Worm (Caenorhabditis elegans) whole organism, L2 larva: ENCODE results near the gene Y48G9A.7.

Experiments used
- C34F6.9 ChIP-seq: fragments of 150-350 bp; optimal IDR thresholded peaks from 2 replicates; lab custom pipeline; 2014; ENCODE audit warnings: missing biosample characterization, missing genetic modification characterization
- F13H6.1 ChIP-seq: sonication (generic microtip); optimal IDR thresholded peaks from 2 replicates; lab custom pipeline; 2016; ENCODE audit warnings: missing genetic modification characterization, missing compliant biosample characterization
- R02D3.7 ChIP-seq: fragments of 150-350 bp; optimal IDR thresholded peaks from 2 replicates; lab custom pipeline; 2014; ENCODE audit warnings: missing biosample characterization, missing genetic modification characterization
- Y55F3AM.14 ChIP-seq: fragments of 200-800 bp; sonication (Bioruptor generic); optimal IDR thresholded peaks from 2 replicates; lab custom pipeline; 2018; ENCODE audit warnings: mild to moderate bottlenecking, missing genetic modification characterization, missing compliant biosample characterization
- ZK546.5 ChIP-seq: sonication (generic microtip); optimal IDR thresholded peaks from 2 replicates; lab custom pipeline; 2017; ENCODE audit warnings: missing biosample characterization, missing genetic modification characterization
- alr-1 ChIP-seq: fragments of 150-350 bp; optimal IDR thresholded peaks from 2 replicates; lab custom pipeline; 2014; ENCODE audit warnings: missing biosample characterization, missing genetic modification characterization
- aly-2 ChIP-seq: fragments of 150-350 bp; optimal IDR thresholded peaks from 2 replicates; lab custom pipeline; 2014; ENCODE audit warnings: missing biosample characterization, missing genetic modification characterization
- ama-1 ChIP-seq: fragments of 150-350 bp; optimal IDR thresholded peaks from 2 replicates; lab custom pipeline; 2018; ENCODE audit warnings: inconsistent platforms
- blmp-1 ChIP-seq: sonication (generic microtip); optimal IDR thresholded peaks from 2 replicates; lab custom pipeline; 2017; ENCODE audit warnings: missing genetic modification characterization, mild to moderate bottlenecking, missing compliant biosample characterization, antibody characterized with exemption, moderate library complexity; ENCODE audit not compliant: insufficient read depth
- ceh-16 ChIP-seq: fragments of 150-350 bp; optimal IDR thresholded peaks from 2 replicates; lab custom pipeline; 2014; ENCODE audit warnings: missing biosample characterization, missing genetic modification characterization
- ceh-82 ChIP-seq: fragments of 150-350 bp; optimal IDR thresholded peaks from 2 replicates; lab custom pipeline; 2014; ENCODE audit warnings: missing biosample characterization, missing genetic modification characterization
- crh-2 ChIP-seq: sonication (generic microtip); optimal IDR thresholded peaks from 2 replicates; lab custom pipeline; 2017; ENCODE audit warnings: missing biosample characterization, missing genetic modification characterization
- dmd-4 ChIP-seq: sonication (generic microtip); optimal IDR thresholded peaks from 2 replicates; lab custom pipeline; 2017; ENCODE audit warnings: missing biosample characterization, missing genetic modification characterization
- egl-27 ChIP-seq: sonication (generic microtip); optimal IDR thresholded peaks from 3 replicates; lab custom pipeline; 2017; ENCODE audit warnings: missing biosample characterization, missing genetic modification reagents, missing genetic modification characterization
- elt-1 ChIP-seq: fragments of 150-350 bp; optimal IDR thresholded peaks from 2 replicates; lab custom pipeline; 2014; ENCODE audit warnings: missing biosample characterization, missing genetic modification characterization
- elt-3 ChIP-seq: sonication (generic microtip); optimal IDR thresholded peaks from 2 replicates; lab custom pipeline; 2017; ENCODE audit warnings: missing biosample characterization, missing genetic modification characterization
- fos-1 ChIP-seq: fragments of 150-350 bp; optimal IDR thresholded peaks from 2 replicates; lab custom pipeline; 2014; ENCODE audit warnings: missing biosample characterization, missing genetic modification characterization
- gmeb-1 ChIP-seq: fragments of 150-350 bp; optimal IDR thresholded peaks from 2 replicates; lab custom pipeline; 2014; ENCODE audit warnings: missing biosample characterization, missing genetic modification characterization
- lin-11 ChIP-seq: fragments of 150-350 bp; sonication (generic microtip); optimal IDR thresholded peaks from 2 replicates; lab custom pipeline; 2014; ENCODE audit warnings: missing biosample characterization, missing genetic modification characterization, inconsistent platforms, mixed read lengths
- lin-13 ChIP-seq: fragments of 150-350 bp; optimal IDR thresholded peaks from 2 replicates; lab custom pipeline; 2014; ENCODE audit warnings: missing biosample characterization, missing genetic modification reagents, missing genetic modification characterization
- lin-39 ChIP-seq: fragments of 150-350 bp; optimal IDR thresholded peaks from 2 replicates; lab custom pipeline; 2014; ENCODE audit warnings: missing biosample characterization, missing genetic modification reagents, missing genetic modification characterization
- lsy-2 ChIP-seq, 2 experiments: fragments of 150-350 bp in 1 of 2; sonication (generic microtip) in 1 of 2; optimal IDR thresholded peaks; 2 replicates each; lab custom pipeline; 2014 to 2017; ENCODE audit warnings: missing biosample characterization in 2 of 2, missing genetic modification characterization in 2 of 2
- mab-5 ChIP-seq: fragments of 150-350 bp; optimal IDR thresholded peaks from 2 replicates; lab custom pipeline; 2014; ENCODE audit warnings: missing biosample characterization, missing genetic modification characterization
- mbf-1 ChIP-seq: sonication (generic microtip); optimal IDR thresholded peaks from 2 replicates; lab custom pipeline; 2017; ENCODE audit warnings: missing biosample characterization, missing genetic modification characterization
- mdl-1 ChIP-seq, 2 experiments: fragments of 150-350 bp in 1 of 2; sonication (generic microtip) in 1 of 2; optimal IDR thresholded peaks; 2 replicates each; lab custom pipeline; 2017; ENCODE audit warnings: missing biosample characterization in 2 of 2, missing genetic modification characterization in 2 of 2
- nhr-10 ChIP-seq: sonication (generic microtip); optimal IDR thresholded peaks from 2 replicates; lab custom pipeline; 2017; ENCODE audit warnings: missing biosample characterization, missing genetic modification characterization
- nhr-11 ChIP-seq: fragments of 150-350 bp; optimal IDR thresholded peaks from 2 replicates; lab custom pipeline; 2014; ENCODE audit warnings: missing biosample characterization, missing genetic modification characterization
- nhr-12 ChIP-seq: fragments of 150-350 bp; optimal IDR thresholded peaks from 2 replicates; lab custom pipeline; 2014; ENCODE audit warnings: missing biosample characterization, missing genetic modification characterization
- nhr-129 ChIP-seq: fragments of 150-350 bp; optimal IDR thresholded peaks from 2 replicates; lab custom pipeline; 2014; ENCODE audit warnings: missing biosample characterization, missing genetic modification characterization
- nhr-21 ChIP-seq: fragments of 150-350 bp; optimal IDR thresholded peaks from 2 replicates; lab custom pipeline; 2014; ENCODE audit warnings: missing biosample characterization, missing genetic modification characterization
- nhr-23 ChIP-seq: fragments of 150-350 bp; optimal IDR thresholded peaks from 2 replicates; lab custom pipeline; 2014; ENCODE audit warnings: missing biosample characterization, missing genetic modification reagents, missing genetic modification characterization
- nhr-237 ChIP-seq: fragments of 150-350 bp; optimal IDR thresholded peaks from 2 replicates; lab custom pipeline; 2014; ENCODE audit warnings: missing biosample characterization, missing genetic modification characterization
- nhr-25 ChIP-seq: fragments of 150-350 bp; sonication (generic microtip); optimal IDR thresholded peaks from 3 replicates; lab custom pipeline; 2014; ENCODE audit warnings: missing biosample characterization, missing genetic modification characterization
- nhr-6 ChIP-seq: fragments of 150-350 bp; optimal IDR thresholded peaks from 2 replicates; lab custom pipeline; 2014; ENCODE audit warnings: missing biosample characterization, missing genetic modification characterization
- nhr-77 ChIP-seq: fragments of 150-350 bp; optimal IDR thresholded peaks from 2 replicates; lab custom pipeline; 2014; ENCODE audit warnings: missing biosample characterization, missing genetic modification characterization
- peb-1 ChIP-seq: fragments of 150-350 bp; optimal IDR thresholded peaks from 2 replicates; lab custom pipeline; 2014; ENCODE audit warnings: missing biosample characterization, missing genetic modification characterization
- sem-4 ChIP-seq: fragments of 150-350 bp; optimal IDR thresholded peaks from 2 replicates; lab custom pipeline; 2014; ENCODE audit warnings: missing biosample characterization, missing genetic modification reagents, missing genetic modification characterization
- skn-1 ChIP-seq: sonication (generic microtip); optimal IDR thresholded peaks from 2 replicates; lab custom pipeline; 2017; ENCODE audit warnings: missing biosample characterization, missing genetic modification characterization
- sma-3 ChIP-seq: sonication (generic microtip); optimal IDR thresholded peaks from 2 replicates; lab custom pipeline; 2016; ENCODE audit warnings: missing genetic modification reagents, missing genetic modification characterization, missing compliant biosample characterization
- sma-9 ChIP-seq, 2 experiments: fragments of 150-350 bp in 1 of 2; sonication (generic microtip) in 1 of 2; optimal IDR thresholded peaks; 2 replicates each; lab custom pipeline; 2014 to 2016; ENCODE audit warnings: missing genetic modification characterization in 2 of 2, mild to moderate bottlenecking in 1 of 2, missing biosample characterization in 1 of 2, missing compliant biosample characterization in 1 of 2, missing genetic modification reagents in 1 of 2, moderate library complexity in 1 of 2
- snpc-4 ChIP-seq: fragments of 150-350 bp; optimal IDR thresholded peaks from 2 replicates; lab custom pipeline; 2014; ENCODE audit warnings: missing biosample characterization, missing genetic modification characterization
- unc-39 ChIP-seq: fragments of 150-350 bp; optimal IDR thresholded peaks from 2 replicates; lab custom pipeline; 2014; ENCODE audit warnings: missing biosample characterization, missing genetic modification characterization
- unc-55 ChIP-seq: fragments of 150-350 bp; sonication (generic microtip); optimal IDR thresholded peaks from 3 replicates; lab custom pipeline; 2014; ENCODE audit warnings: missing biosample characterization, missing genetic modification reagents, missing genetic modification characterization
- unc-62 ChIP-seq: fragments of 150-350 bp; optimal IDR thresholded peaks from 2 replicates; lab custom pipeline; 2014; ENCODE audit warnings: missing biosample characterization, missing genetic modification reagents, missing genetic modification characterization
- zag-1 ChIP-seq: fragments of 150-350 bp; optimal IDR thresholded peaks from 2 replicates; lab custom pipeline; 2014; ENCODE audit warnings: missing biosample characterization, missing genetic modification characterization
- ztf-1 ChIP-seq: fragments of 200-800 bp; sonication (Bioruptor generic); conservative IDR thresholded peaks from 2 replicates; pipeline ENCODE4 v1.3.6; 2022; ENCODE audit warnings: missing genetic modification characterization, missing compliant biosample characterization
- ztf-11 ChIP-seq: sonication (generic microtip); optimal IDR thresholded peaks from 2 replicates; lab custom pipeline; 2017; ENCODE audit warnings: missing biosample characterization, missing genetic modification characterization
- ztf-4 ChIP-seq: fragments of 150-350 bp; optimal IDR thresholded peaks from 2 replicates; lab custom pipeline; 2014; ENCODE audit warnings: missing biosample characterization, missing genetic modification characterization

The Y48G9A.7 gene

DNA sequence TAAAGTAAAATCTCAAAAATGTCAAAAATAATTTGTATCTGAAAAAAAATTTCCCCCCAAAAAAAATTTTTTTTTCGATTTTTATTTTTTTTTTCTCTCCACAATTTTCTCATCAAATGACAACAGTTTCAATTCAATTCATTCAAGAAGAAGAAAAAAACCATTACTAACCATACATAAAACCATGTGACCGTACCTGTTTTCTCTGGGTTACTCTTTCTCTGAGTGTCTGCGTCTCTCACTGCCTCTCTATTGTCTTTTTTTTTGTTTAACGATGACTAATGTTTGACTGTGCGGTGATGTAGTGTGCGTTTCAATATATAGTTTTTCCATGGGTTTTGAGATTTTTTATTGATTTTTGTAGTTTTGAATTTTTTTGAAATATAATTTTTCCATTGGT lies 19.7 kb upstream of the Y48G9A.7 start:
- TF ChIP-seq nhr-21 (tag; lab: Kevin White, UChicago) (peak; percentile 11), nhr-25 (peak; percentile 87), elt-1 (tag; lab: Kevin White, UChicago) (no peak), lin-39 (tag; lab: Kevin White, UChicago) (no peak), ztf-1 (GFP tag; lab: Robert Waterston, UW) (no peak), blmp-1 (tag; lab: Kevin White, UChicago) (peak; percentile 37), nhr-11 (tag; lab: Kevin White, UChicago) (no peak), lsy-2 (tag; optimal IDR thresholded peaks at IDR 0.05; lab: Kevin White, UChicago) (peak in 1 of 2 experiments; percentile 62), snpc-4 (tag; lab: Kevin White, UChicago) (no peak), zag-1 (no peak), ztf-4 (peak; percentile 27), dmd-4 (tag; lab: Kevin White, UChicago) (no peak), mdl-1 (tag; optimal IDR thresholded peaks at IDR 0.05; lab: Kevin White, UChicago) (no peak), mab-5 (tag; lab: Kevin White, UChicago) (no peak), lin-13 (GFP tag; lab: Kevin White, UChicago) (peak; percentile 34), nhr-6 (tag; lab: Kevin White, UChicago) (peak; percentile 63), nhr-10 (tag; lab: Kevin White, UChicago) (no peak), ceh-82 (no peak), crh-2 (tag; lab: Kevin White, UChicago) (peak; percentile 75), alr-1 (tag; lab: Kevin White, UChicago) (no peak), C34F6.9 (tag; lab: Kevin White, UChicago) (peak; percentile 64), nhr-23 (tag; lab: Kevin White, UChicago) (no peak), ceh-16 (tag; lab: Kevin White, UChicago) (no peak), unc-62 (GFP tag; lab: Kevin White, UChicago) (no peak), unc-55 (GFP tag; lab: Kevin White, UChicago) (no peak), sma-9 (GFP tag; optimal IDR thresholded peaks at IDR 0.05; lab: Kevin White, UChicago) (no peak), sma-9 (tag; optimal IDR thresholded peaks at IDR 0.05; lab: Kevin White, UChicago) (no peak), mbf-1 (tag; lab: Kevin White, UChicago) (no peak), sem-4 (tag; lab: Kevin White, UChicago) (peak; percentile 63), skn-1 (tag; lab: Kevin White, UChicago) (no peak), nhr-77 (tag; lab: Kevin White, UChicago) (no peak), nhr-129 (tag; lab: Kevin White, UChicago) (peak; percentile 59), lin-11 (tag; lab: Kevin White, UChicago) (no peak), ZK546.5 (tag; lab: Kevin White, UChicago) (no peak), nhr-237 (tag; lab: Kevin White, UChicago) (no peak), egl-27 (tag; lab: Kevin White, UChicago) (no peak), R02D3.7 (tag; lab: Kevin White, UChicago) (no peak), ama-1 (lab: Kevin White, UChicago) (no peak), aly-2 (no peak), gmeb-1 (tag; lab: Kevin White, UChicago) (peak; percentile 77), unc-39 (tag; lab: Kevin White, UChicago) (no peak), peb-1 (tag; lab: Kevin White, UChicago) (no peak), ztf-11 (no peak), F13H6.1 (tag; lab: Kevin White, UChicago) (peak; percentile 73), fos-1 (tag; lab: Kevin White, UChicago) (peak; percentile 89), Y55F3AM.14 (GFP tag; lab: Kevin White, UChicago) (no peak), elt-3 (tag; lab: Kevin White, UChicago) (no peak), nhr-12 (tag; lab: Kevin White, UChicago) (no peak), sma-3 (GFP tag; lab: Kevin White, UChicago) (peak; percentile 80)
